Fruit fly (Drosophila melanogaster) whole organism, embryonic: ENCODE results near the gene CG14153.
A peak's percentile ranks its signal among the peaks of the same experiment; 100 is the strongest.

ENCODE experiments used
- Atf3 ChIP-seq: fragments of 200-800 bp; sonication (Bioruptor generic); optimal IDR thresholded peaks from 3 replicates; lab custom pipeline; 2016; ENCODE audit warnings: missing biosample characterization, missing genetic modification characterization
- Bdp1 ChIP-seq: fragments of 200-800 bp; sonication (Bioruptor generic); optimal IDR thresholded peaks from 3 replicates; lab custom pipeline; 2016; ENCODE audit warnings: missing biosample characterization, missing genetic modification characterization
- CG10321 ChIP-seq: fragments of 200-800 bp; sonication (Bioruptor generic); IDR thresholded peaks from 2 replicates; pipeline ENCODE4 v1.3.6; 2022; ENCODE audit warnings: missing biosample characterization, missing genetic modification characterization
- CG11398 ChIP-seq: fragments of 200-800 bp; sonication (Bioruptor generic); optimal IDR thresholded peaks from 2 replicates; lab custom pipeline; 2016; ENCODE audit warnings: missing biosample characterization, missing genetic modification characterization
- CG11456 ChIP-seq: fragments of 200-800 bp; sonication (Bioruptor generic); IDR thresholded peaks from 3 replicates; pipeline ENCODE4 v1.3.6; 2022; ENCODE audit warnings: missing biosample characterization, missing genetic modification characterization
- CG11560 ChIP-seq: fragments of 200-800 bp; sonication (Bioruptor generic); IDR thresholded peaks from 3 replicates; pipeline ENCODE4 v1.3.6; 2022; ENCODE audit warnings: missing biosample characterization, missing genetic modification characterization
- CG13624 ChIP-seq: fragments of 200-800 bp; sonication (Bioruptor generic); optimal IDR thresholded peaks from 2 replicates; lab custom pipeline; 2016; ENCODE audit warnings: missing biosample characterization, missing genetic modification characterization
- CG15479 ChIP-seq: fragments of 200-800 bp; sonication (Bioruptor generic); optimal IDR thresholded peaks from 3 replicates; lab custom pipeline; 2019; ENCODE audit warnings: missing biosample characterization, mild to moderate bottlenecking, missing genetic modification characterization, moderate library complexity
- CG15514 ChIP-seq: fragments of 200-800 bp; sonication (Bioruptor generic); optimal IDR thresholded peaks from 3 replicates; lab custom pipeline; 2017; ENCODE audit warnings: missing biosample characterization, missing genetic modification characterization, mild to moderate bottlenecking, moderate library complexity, missing genetic modification reagents
- CG1603 ChIP-seq: fragments of 200-800 bp; sonication (Bioruptor generic); optimal IDR thresholded peaks from 2 replicates; lab custom pipeline; 2019; ENCODE audit warnings: missing biosample characterization, mild to moderate bottlenecking, missing genetic modification characterization, moderate library complexity
- CG18011 ChIP-seq: fragments of 200-800 bp; sonication (Bioruptor generic); optimal IDR thresholded peaks from 2 replicates; lab custom pipeline; 2017; ENCODE audit warnings: missing biosample characterization, missing genetic modification characterization, mild to moderate bottlenecking, moderate library complexity, missing genotype
- CG1832 ChIP-seq: fragments of 200-800 bp; sonication (Bioruptor generic); optimal IDR thresholded peaks from 2 replicates; lab custom pipeline; 2017; ENCODE audit warnings: missing biosample characterization, mild to moderate bottlenecking, missing genetic modification characterization, inconsistent platforms
- CG18476 ChIP-seq: fragments of 200-800 bp; sonication (Bioruptor generic); optimal IDR thresholded peaks from 2 replicates; lab custom pipeline; 2016; ENCODE audit warnings: missing biosample characterization, mild to moderate bottlenecking, missing genetic modification characterization
- CG18599 ChIP-seq: fragments of 200-800 bp; sonication (Bioruptor generic); optimal IDR thresholded peaks from 3 replicates; lab custom pipeline; 2017; ENCODE audit warnings: missing biosample characterization, missing genetic modification characterization, mild to moderate bottlenecking, moderate library complexity, missing genetic modification reagents
- CG4360 ChIP-seq: fragments of 200-800 bp; sonication (Bioruptor generic); IDR thresholded peaks from 2 replicates; pipeline ENCODE4 v1.3.6; 2022; ENCODE audit warnings: missing biosample characterization, missing genetic modification characterization
- CG5245 ChIP-seq: fragments of 200-800 bp; sonication (Bioruptor generic); optimal IDR thresholded peaks from 3 replicates; lab custom pipeline; 2016; ENCODE audit warnings: missing biosample characterization, missing genetic modification characterization
- CG6175 ChIP-seq: fragments of 200-800 bp; sonication (Bioruptor generic); IDR thresholded peaks from 3 replicates; pipeline ENCODE4 v1.3.6; 2022; ENCODE audit warnings: missing biosample characterization, missing genetic modification characterization
- CG6791 ChIP-seq: fragments of 200-800 bp; sonication (Bioruptor generic); IDR thresholded peaks from 3 replicates; pipeline ENCODE4 v1.3.6; 2022; ENCODE audit warnings: missing biosample characterization, missing genetic modification characterization; ENCODE audit not compliant: partially characterized antibody
- Dp ChIP-seq: fragments of 200-800 bp; sonication (Bioruptor generic); optimal IDR thresholded peaks from 2 replicates; lab custom pipeline; 2018; ENCODE audit warnings: missing biosample characterization, mild to moderate bottlenecking, missing genetic modification characterization, moderate library complexity
- ERR ChIP-seq: fragments of 200-800 bp; sonication (Bioruptor generic); optimal IDR thresholded peaks from 2 replicates; lab custom pipeline; 2016; ENCODE audit warnings: missing biosample characterization, missing genetic modification characterization
- Ets65A ChIP-seq: fragments of 200-800 bp; sonication (Bioruptor generic); peaks from one replicate; lab custom pipeline; 2016; ENCODE audit warnings: missing biosample characterization, missing genetic modification characterization
- HmgZ ChIP-seq: fragments of 200-800 bp; sonication (Bioruptor generic); optimal IDR thresholded peaks from 2 replicates; lab custom pipeline; 2018; ENCODE audit warnings: missing biosample characterization, mild to moderate bottlenecking, missing genetic modification characterization
- Lpt ChIP-seq: fragments of >200 bp; optimal IDR thresholded peaks from 2 replicates; lab custom pipeline; 2018; ENCODE audit warnings: missing biosample characterization, missing genetic modification characterization
- Myb ChIP-seq: fragments of 200-800 bp; sonication (Bioruptor generic); optimal IDR thresholded peaks from 2 replicates; lab custom pipeline; 2016; ENCODE audit warnings: missing biosample characterization, missing genetic modification characterization
- Nf-YC ChIP-seq: fragments of 200-800 bp; optimal IDR thresholded peaks from 3 replicates; lab custom pipeline; 2019; ENCODE audit warnings: missing biosample characterization, mild to moderate bottlenecking, missing genetic modification characterization, moderate library complexity
- Sox102F ChIP-seq: fragments of 200-800 bp; sonication (Bioruptor generic); optimal IDR thresholded peaks from 2 replicates; lab custom pipeline; 2018; ENCODE audit warnings: missing biosample characterization, mild to moderate bottlenecking, missing genetic modification characterization, moderate library complexity
- Trl ChIP-seq, 3 experiments: fragments of >200 bp in 2 of 3; fragments of 200-800 bp in 1 of 3; sonication (Bioruptor generic) in 1 of 3; optimal IDR thresholded peaks; 2 replicates in 1 of 3; 3 replicates in 2 of 3; lab custom pipeline; 2016 to 2017; ENCODE audit warnings: missing biosample characterization in 1 of 3, missing genetic modification characterization in 1 of 3
- ara ChIP-seq: fragments of 200-800 bp; sonication (Bioruptor generic); IDR thresholded peaks from 2 replicates; pipeline ENCODE4 v1.3.6; 2022; ENCODE audit warnings: missing biosample characterization, missing genetic modification characterization
- bowl ChIP-seq: fragments of 200-800 bp; sonication (Bioruptor generic); IDR thresholded peaks from 2 replicates; pipeline ENCODE4 v1.3.6; 2022; ENCODE audit warnings: missing biosample characterization, missing genetic modification characterization
- br ChIP-seq: fragments of >200 bp; optimal IDR thresholded peaks from 2 replicates; lab custom pipeline; 2017
- cad ChIP-seq: fragments of >200 bp; optimal IDR thresholded peaks from 2 replicates; lab custom pipeline; 2017; ENCODE audit warnings: missing biosample characterization, missing genetic modification characterization
- cas ChIP-seq: fragments of 200-800 bp; sonication (Bioruptor generic); IDR thresholded peaks from 2 replicates; pipeline ENCODE4 v1.3.6; 2022; ENCODE audit warnings: missing biosample characterization, missing genetic modification characterization
- cg ChIP-seq: fragments of 200-800 bp; sonication (Bioruptor generic); optimal IDR thresholded peaks from 3 replicates; lab custom pipeline; 2019; ENCODE audit warnings: missing biosample characterization, mild to moderate bottlenecking, missing genetic modification characterization, moderate library complexity
- chinmo ChIP-seq: fragments of 200-800 bp; sonication (Bioruptor generic); IDR thresholded peaks from 4 replicates; pipeline ENCODE4 v1.3.6; 2022; ENCODE audit warnings: missing biosample characterization, missing genetic modification characterization; ENCODE audit not compliant: partially characterized antibody
- dmrt99B ChIP-seq: fragments of 200-800 bp; sonication (Bioruptor generic); optimal IDR thresholded peaks from 2 replicates; lab custom pipeline; 2018; ENCODE audit warnings: missing biosample characterization, mild to moderate bottlenecking, missing genetic modification characterization, moderate library complexity
- gce ChIP-seq: fragments of 200-800 bp; sonication (Bioruptor generic); IDR thresholded peaks from 3 replicates; pipeline ENCODE4 v1.3.6; 2022; ENCODE audit warnings: missing biosample characterization, missing genetic modification characterization
- gcm ChIP-seq: fragments of 200-800 bp; sonication (Bioruptor generic); optimal IDR thresholded peaks from 2 replicates; lab custom pipeline; 2019; ENCODE audit warnings: missing biosample characterization, mild to moderate bottlenecking, missing genetic modification characterization, moderate library complexity
- h ChIP-seq: fragments of >200 bp; optimal IDR thresholded peaks from 2 replicates; lab custom pipeline; 2017
- jumu ChIP-seq: fragments of 200-800 bp; sonication (Bioruptor generic); optimal IDR thresholded peaks from 3 replicates; lab custom pipeline; 2016; ENCODE audit warnings: missing biosample characterization, missing genetic modification characterization
- kah ChIP-seq: fragments of 200-800 bp; sonication (Bioruptor generic); optimal IDR thresholded peaks from 2 replicates; lab custom pipeline; 2018; ENCODE audit warnings: missing biosample characterization, mild to moderate bottlenecking, missing genetic modification characterization
- nom ChIP-seq: fragments of 200-800 bp; sonication (Bioruptor generic); optimal IDR thresholded peaks from 2 replicates; lab custom pipeline; 2017; ENCODE audit warnings: missing biosample characterization, missing genetic modification characterization, mild to moderate bottlenecking, moderate library complexity, missing genetic modification reagents
- otp ChIP-seq: fragments of 200-800 bp; sonication (Bioruptor generic); IDR thresholded peaks from 3 replicates; pipeline ENCODE4, ENCODE4 v1.3.6; 2022; ENCODE audit warnings: missing biosample characterization, missing genetic modification characterization
- prd ChIP-seq, 3 experiments: fragments of >200 bp in 2 of 3; fragments of 200-800 bp in 1 of 3; sonication (Bioruptor generic) in 1 of 3; optimal IDR thresholded peaks in 2 of 3; IDR thresholded peaks in 1 of 3; 2 replicates in 2 of 3; 3 replicates in 1 of 3; pipeline versions ENCODE4 v1.3.6 to Lab custom; 2017 to 2022; ENCODE audit warnings: missing biosample characterization in 1 of 3, missing genetic modification characterization in 1 of 3
- pros ChIP-seq: fragments of 200-800 bp; sonication (Bioruptor generic); optimal IDR thresholded peaks from 3 replicates; lab custom pipeline; 2019; ENCODE audit warnings: missing biosample characterization, mild to moderate bottlenecking, missing genetic modification characterization, moderate library complexity
- psq ChIP-seq: fragments of 200-800 bp; sonication (Bioruptor generic); optimal IDR thresholded peaks from 2 replicates; lab custom pipeline; 2017; ENCODE audit warnings: missing biosample characterization, missing genetic modification characterization
- sens ChIP-seq: fragments of 200-800 bp; sonication (Bioruptor generic); peaks from one replicate; lab custom pipeline; 2016; ENCODE audit warnings: missing biosample characterization, missing genetic modification characterization
- zen2 ChIP-seq: fragments of 200-800 bp; sonication (Bioruptor generic); IDR thresholded peaks from 3 replicates; pipeline ENCODE4 v1.3.6; 2022; ENCODE audit warnings: missing biosample characterization, missing genetic modification characterization; ENCODE audit not compliant: partially characterized antibody
- zf30C ChIP-seq: fragments of 200-800 bp; sonication (Bioruptor generic); optimal IDR thresholded peaks from 3 replicates; lab custom pipeline; 2018; ENCODE audit warnings: missing biosample characterization, mild to moderate bottlenecking, missing genetic modification characterization

Gene CG14153

DNA sequence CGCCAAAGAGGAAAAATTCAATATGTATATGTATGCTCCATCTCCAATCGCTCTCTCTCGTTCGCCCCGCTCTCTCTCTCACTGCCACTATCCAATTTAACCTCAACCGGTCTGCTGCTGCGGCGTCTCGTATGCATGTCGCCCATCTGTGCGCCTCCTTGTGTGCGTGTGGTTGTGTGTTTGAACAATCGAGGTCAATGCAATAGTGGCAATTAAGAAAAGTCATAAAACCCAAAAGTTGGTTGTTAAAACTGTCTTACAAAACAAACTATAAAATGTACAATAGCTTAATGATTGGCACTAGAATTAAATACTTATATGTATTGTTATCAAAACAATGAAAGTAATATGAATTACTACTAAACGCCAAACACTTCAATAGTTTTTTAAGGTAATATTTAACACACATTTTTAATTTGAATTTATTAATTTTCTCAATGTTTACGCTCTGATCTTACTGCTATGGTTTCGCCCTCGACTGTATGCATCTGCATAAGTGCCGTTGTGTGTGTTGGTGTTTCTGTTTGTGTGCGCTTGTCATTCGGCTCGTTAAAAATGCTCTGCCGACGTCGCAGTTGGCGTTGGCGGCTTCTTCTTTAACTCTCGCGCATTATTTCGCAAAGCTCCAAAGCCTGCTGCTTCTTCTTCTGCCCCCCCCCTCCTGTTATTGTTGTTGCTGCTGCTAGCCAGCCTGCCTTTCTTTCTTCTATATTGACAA is 22.3 kb downstream of the CG14153 start (continued):
- TF ChIP-seq dmrt99B (peak; percentile 99), CG11560 (tag; lab: Robert Waterston, UW) (peak; percentile 73; the same call in 2 of the 3 replicates), Atf3 (peak; percentile 78), ERR (GFP tag; lab: Kevin White, UChicago) (peak; percentile 50), CG18476 (GFP tag; lab: Kevin White, UChicago) (peak; percentile 95), CG11456 (GFP tag; lab: Robert Waterston, UW) (peak; percentile 81), Sox102F (GFP tag; lab: Kevin White, UChicago) (peak; percentile 97), Nf-YC (tag; lab: Kevin White, UChicago) (peak; percentile 93), zen2 (GFP tag; lab: Robert Waterston, UW) (no peak), bowl (GFP tag; lab: Robert Waterston, UW) (peak; percentile 78), gcm (GFP tag; lab: Kevin White, UChicago) (peak; percentile 99), CG1832 (GFP tag; lab: Kevin White, UChicago) (no peak), zf30C (GFP tag; lab: Kevin White, UChicago) (no peak), prd (optimal IDR thresholded peaks at IDR 0.05; lab: Kevin White, UChicago) (no peak), prd (GFP tag; IDR thresholded peaks at IDR 0.05; lab: Robert Waterston, UW) (peak; percentile 94), gce (GFP tag; lab: Robert Waterston, UW) (peak; percentile 89), ara (GFP tag; lab: Robert Waterston, UW) (peak; percentile 90), Bdp1 (GFP tag; lab: Kevin White, UChicago) (peak; percentile 72), Lpt (GFP tag; lab: Kevin White, UChicago) (no peak), otp (GFP tag; lab: Robert Waterston, UW) (peak; percentile 83), jumu (peak; percentile 91), CG1603 (tag; lab: Kevin White, UChicago) (peak; percentile 91), Myb (GFP tag; lab: Kevin White, UChicago) (peak; percentile 37), CG5245 (peak; percentile 88), CG18011 (peak; percentile 80)

DNA sequence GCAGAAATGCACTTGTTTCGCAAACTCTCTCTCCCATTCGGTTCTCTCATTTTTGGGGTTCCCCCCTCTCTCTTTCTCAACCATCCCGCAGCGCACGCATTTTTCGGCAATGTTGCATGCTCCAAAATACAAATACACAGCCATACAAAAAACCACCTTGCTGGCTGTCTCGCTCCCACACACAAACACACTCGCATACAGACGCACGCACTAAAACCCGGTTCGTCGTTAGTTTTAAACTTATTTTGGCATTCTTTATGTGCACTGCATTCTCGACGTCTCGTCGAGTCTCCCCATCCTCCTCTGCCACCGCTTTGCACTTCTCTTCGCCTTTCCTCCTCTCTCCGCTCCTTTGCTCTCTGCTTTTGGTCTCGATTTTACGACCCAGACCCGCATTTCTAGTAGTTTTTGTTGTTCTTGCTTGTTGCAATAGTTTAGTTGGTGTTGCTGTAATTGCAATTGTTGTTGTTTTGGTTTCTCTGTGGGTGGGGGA is 23.2 kb downstream of the CG14153 start:
- TF ChIP-seq psq (GFP tag; lab: Kevin White, UChicago) (peak; percentile 45), CG10321 (GFP tag; lab: Robert Waterston, UW) (no peak), CG6175 (GFP tag; lab: Robert Waterston, UW) (peak; percentile 37; the same call in 1 of the 3 replicates), CG4360 (GFP tag; lab: Robert Waterston, UW) (peak; percentile 76), pros (peak; percentile 15), Ets65A (GFP tag; lab: Kevin White, UChicago) (peak; percentile 20), CG6791 (GFP tag; lab: Robert Waterston, UW) (peak; percentile 68; the same call in 2 of the 3 replicates), sens (GFP tag; lab: Kevin White, UChicago) (peak; percentile 46), HmgZ (no peak), kah (GFP tag; lab: Kevin White, UChicago) (peak; percentile 70), CG15479 (GFP tag; lab: Kevin White, UChicago) (peak; percentile 12), cad (GFP tag; lab: Kevin White, UChicago) (peak; percentile 15), cg (GFP tag; lab: Kevin White, UChicago) (peak; percentile 43), h (lab: Kevin White, UChicago) (no peak), chinmo (0 out of 4 replicates have a peak, but pooled peaks have one; percentile 14), CG11398 (GFP tag; lab: Kevin White, UChicago) (peak; percentile 0), CG15514 (GFP tag; lab: Kevin White, UChicago) (peak; percentile 33), gcm (GFP tag; lab: Kevin White, UChicago) (peak; percentile 95), nom (GFP tag; lab: Kevin White, UChicago) (no peak), br (lab: Kevin White, UChicago) (no peak), Dp (no peak), CG13624 (GFP tag; lab: Kevin White, UChicago) (no peak), Trl (optimal IDR thresholded peaks at IDR 0.05; lab: Kevin White, UChicago) (peak; percentile 4 to 16), Trl (GFP tag; optimal IDR thresholded peaks at IDR 0.05; lab: Kevin White, UChicago) (no peak), CG5245 (peak; percentile 57), CG18599 (GFP tag; lab: Kevin White, UChicago) (no peak), cas (GFP tag; lab: Robert Waterston, UW) (no peak), CG1832 (GFP tag; lab: Kevin White, UChicago) (peak; percentile 25), otp (GFP tag; lab: Robert Waterston, UW) (peak; percentile 42; the same call in 1 of the 3 replicates)
